Worm (Caenorhabditis elegans) whole organism, mixed stage, embryonic: ENCODE measurements around the gene fbxa-1.

Experiments used
- elt-1 ChIP-seq: sonication (generic microtip); optimal IDR thresholded peaks from 2 replicates; lab custom pipeline; 2017; ENCODE audit warnings: missing genetic modification characterization, mild to moderate bottlenecking, missing compliant biosample characterization, antibody characterized with exemption, moderate library complexity, borderline replicate concordance; ENCODE audit not compliant: insufficient read depth
- nhr-28 ChIP-seq: fragments of 150-350 bp; optimal IDR thresholded peaks from 2 replicates; lab custom pipeline; 2014; ENCODE audit warnings: missing biosample characterization, missing genetic modification characterization
- snpc-4 ChIP-seq: fragments of 150-350 bp; optimal IDR thresholded peaks from 2 replicates; lab custom pipeline; 2014; ENCODE audit warnings: missing biosample characterization, missing genetic modification characterization
- sptf-1 ChIP-seq: sonication (generic microtip); optimal IDR thresholded peaks from 2 replicates; lab custom pipeline; 2017; ENCODE audit warnings: mild to moderate bottlenecking, missing genetic modification characterization, moderate library complexity, missing compliant biosample characterization

DNA sequence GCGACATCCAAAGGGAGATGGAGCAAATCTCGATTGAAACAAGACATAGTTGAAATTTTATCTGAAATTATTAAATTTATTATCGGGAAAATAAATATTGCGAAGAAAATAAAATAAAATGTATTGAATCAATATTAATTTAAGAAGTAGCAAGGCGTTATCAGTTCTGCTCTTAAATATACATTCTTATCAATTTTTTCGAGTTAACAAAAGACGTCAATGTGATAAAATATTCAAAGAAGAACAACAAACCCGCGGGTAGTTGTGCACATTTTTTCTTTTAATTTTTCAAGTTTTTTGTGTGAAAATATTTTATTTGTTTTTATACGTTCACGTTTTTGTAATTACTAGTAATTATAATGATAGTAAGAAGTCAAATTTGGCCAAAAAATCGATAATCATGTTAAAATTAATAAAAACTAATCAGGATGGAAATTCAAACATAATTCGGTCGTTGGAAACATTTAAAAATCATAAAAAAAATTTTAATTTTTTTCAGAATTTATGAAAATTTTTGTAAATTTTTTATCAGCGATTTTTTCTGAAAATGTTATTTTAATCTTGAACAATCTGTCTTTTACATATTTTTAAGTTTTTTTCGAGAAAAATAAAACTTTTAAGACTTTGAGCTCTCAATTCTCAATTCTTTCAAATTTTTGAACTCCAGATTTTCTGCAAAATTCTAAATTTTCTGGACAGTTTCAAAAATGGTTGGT is 41.8 kb downstream of the fbxa-1 start, which contains the start of gene fbxa-9:
- TF ChIP-seq sptf-1 (tag; lab: Kevin White, UChicago) (no peak), snpc-4 (tag; lab: Kevin White, UChicago) (no peak), nhr-28 (tag; lab: Kevin White, UChicago) (no peak), elt-1 (tag; lab: Kevin White, UChicago) (no peak)
